Worm (Caenorhabditis elegans) whole organism, early embryonic: ENCODE data around the gene srw-121.

ENCODE experiments used
- ama-1 ChIP-seq: fragments of 150-350 bp; optimal IDR thresholded peaks from 2 replicates; lab custom pipeline; 2014
- ceh-13 ChIP-seq: fragments of 200-800 bp; sonication (Bioruptor generic); optimal IDR thresholded peaks from 2 replicates; lab custom pipeline; 2018; ENCODE audit warnings: mild to moderate bottlenecking, missing genetic modification characterization, missing compliant biosample characterization

ce11 chrV:2958202-2958601 is 33.2 kb downstream of the srw-121 start, which contains the start of gene srw-142:
- TF ChIP-seq ama-1 (lab: Kevin White, UChicago), result no peak
- no peak for TF ChIP-seq ceh-13 (GFP tag; lab: Kevin White, UChicago)
